Worm (Caenorhabditis elegans): Measurements from ENCODE around the gene ubc-24.

DNA sequence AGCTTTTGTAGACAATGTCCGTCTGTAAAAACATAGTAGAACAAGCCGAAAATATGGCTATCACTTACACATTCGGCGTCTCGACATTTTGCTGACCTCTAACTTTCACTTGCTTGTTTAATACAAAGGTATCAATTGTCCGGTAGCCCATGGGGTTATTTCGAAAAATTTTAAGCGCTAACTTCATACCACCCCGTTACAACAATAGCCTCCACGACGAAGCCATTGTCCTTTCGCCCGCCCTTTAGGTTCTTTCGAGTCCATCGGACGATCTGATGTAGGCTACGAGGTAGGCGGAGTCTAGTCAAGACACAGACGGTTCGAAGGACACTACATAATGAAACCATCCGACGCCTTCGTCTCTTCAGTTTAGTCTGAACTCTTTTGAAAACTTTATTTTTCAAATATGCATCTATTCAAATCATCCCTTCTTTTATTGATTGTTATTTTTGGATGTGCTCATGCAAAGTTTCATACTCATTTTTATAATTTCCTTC is 33.4 kb downstream of the ubc-24 start, which contains the start of gene lips-10:
- TF ChIP-seq tbx-9 (tag; optimal IDR thresholded peaks at IDR 0.05; ENCODE audit: borderline replicate concordance) (no peak), tbp1 (GFP tag; optimal IDR thresholded peaks at IDR 0.05) (no peak), lin-35 (GFP tag; optimal IDR thresholded peaks at IDR 0.05) (no peak), ztf-28 (GFP tag; IDR thresholded peaks at IDR 0.05) (no peak), unc-62 (GFP tag; optimal IDR thresholded peaks at IDR 0.05) (no peak), F57C9.4 (tag; optimal IDR thresholded peaks at IDR 0.05) (no peak), mel-28 (tag; optimal IDR thresholded peaks at IDR 0.05; ENCODE audit: borderline replicate concordance) (no peak)

Measured in whole organism, young adult.